Worm (Caenorhabditis elegans): ENCODE data around the gene ZK262.2.
"Not testable (repeated sequence)": the region's sequence is repeated elsewhere in the genome, so short reads cannot be mapped to it uniquely, and the experiment has no call there.

DNA sequence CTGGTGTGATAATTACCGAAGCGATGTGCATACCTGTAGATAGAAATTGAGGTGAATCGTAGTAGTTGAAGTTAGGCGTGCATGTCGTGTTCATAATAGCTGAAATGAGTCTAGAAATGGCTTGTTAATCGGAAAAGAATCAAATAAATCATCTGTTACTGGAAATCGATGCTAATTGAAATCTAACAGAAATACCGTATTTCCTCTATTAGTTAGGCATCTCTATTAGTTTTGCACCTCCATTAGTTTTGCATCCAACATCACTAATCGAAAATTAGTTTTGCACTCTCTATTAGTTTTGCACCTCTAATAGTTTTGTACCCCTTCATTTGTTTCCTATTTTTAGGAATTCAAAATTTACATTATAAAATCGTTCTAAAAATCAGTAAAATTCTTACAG is 8.0 kb downstream of the ZK262.2 start, which contains the start of gene srh-209:
- not testable (repeated sequence) for TF ChIP-seq egl-27 (tag; optimal IDR thresholded peaks at IDR 0.05); ceh-82 (tag; optimal IDR thresholded peaks at IDR 0.05); snpc-1.2 (GFP tag; IDR thresholded peaks at IDR 0.05); ces-1 (GFP tag; optimal IDR thresholded peaks at IDR 0.05); nhr-28 (tag; optimal IDR thresholded peaks at IDR 0.05)
